Worm (Caenorhabditis elegans) whole organism, mixed stage, embryonic: ENCODE results near the gene C42D4.18.

ENCODE experiments used
- M03D4.4 ChIP-seq: sonication (generic microtip); optimal IDR thresholded peaks from 2 replicates; lab custom pipeline; 2017; ENCODE audit warnings: mild to moderate bottlenecking, missing genetic modification characterization, missing compliant biosample characterization
- ceh-39 ChIP-seq: fragments of 150-350 bp; optimal IDR thresholded peaks from 2 replicates; lab custom pipeline; 2014; ENCODE audit warnings: missing biosample characterization, missing genetic modification characterization
- ceh-43 ChIP-seq: fragments of 200-800 bp; sonication (Bioruptor generic); optimal IDR thresholded peaks from 2 replicates; lab custom pipeline; 2018; ENCODE audit warnings: mild to moderate bottlenecking, missing genetic modification characterization, moderate library complexity, missing compliant biosample characterization
- ceh-83 ChIP-seq: fragments of 200-800 bp; sonication (Bioruptor generic); optimal IDR thresholded peaks from 2 replicates; lab custom pipeline; 2018; ENCODE audit warnings: mild to moderate bottlenecking, missing genetic modification characterization, missing compliant biosample characterization
- ces-1 ChIP-seq: fragments of 150-350 bp; optimal IDR thresholded peaks from 2 replicates; lab custom pipeline; 2014; ENCODE audit warnings: missing biosample characterization, missing genetic modification reagents, missing genetic modification characterization
- cnd-1 ChIP-seq: fragments of 200-800 bp; sonication (Bioruptor generic); optimal IDR thresholded peaks from 2 replicates; lab custom pipeline; 2018; ENCODE audit warnings: mild to moderate bottlenecking, missing genetic modification characterization, missing compliant biosample characterization
- elt-3 ChIP-seq: fragments of 150-350 bp; optimal IDR thresholded peaks from 2 replicates; lab custom pipeline; 2014; ENCODE audit warnings: missing biosample characterization, missing genetic modification characterization
- ham-2 ChIP-seq: fragments of 200-800 bp; sonication (Bioruptor generic); optimal IDR thresholded peaks from 2 replicates; lab custom pipeline; 2018; ENCODE audit warnings: mild to moderate bottlenecking, missing genetic modification characterization, missing compliant biosample characterization
- hlh-1 ChIP-seq: fragments of 150-350 bp; optimal IDR thresholded peaks from 2 replicates; lab custom pipeline; 2014; ENCODE audit warnings: missing biosample characterization, missing genetic modification reagents, missing genetic modification characterization
- lin-13 ChIP-seq: fragments of 150-350 bp; optimal IDR thresholded peaks from 2 replicates; lab custom pipeline; 2014; ENCODE audit warnings: missing biosample characterization, missing genetic modification characterization
- lsy-2 ChIP-seq: fragments of 150-350 bp; optimal IDR thresholded peaks from 2 replicates; lab custom pipeline; 2014; ENCODE audit warnings: missing biosample characterization, missing genetic modification characterization
- mab-5 ChIP-seq: fragments of 150-350 bp; optimal IDR thresholded peaks from 2 replicates; lab custom pipeline; 2014; ENCODE audit warnings: missing biosample characterization, missing genetic modification characterization
- mls-2 ChIP-seq: sonication (generic microtip); optimal IDR thresholded peaks from 2 replicates; lab custom pipeline; 2016; ENCODE audit warnings: mild to moderate bottlenecking, missing genetic modification characterization, moderate library complexity, missing compliant biosample characterization
- nhr-12 ChIP-seq: fragments of 150-350 bp; optimal IDR thresholded peaks from 2 replicates; lab custom pipeline; 2014; ENCODE audit warnings: missing biosample characterization, missing genetic modification characterization
- nhr-2 ChIP-seq: fragments of 150-350 bp; optimal IDR thresholded peaks from 2 replicates; lab custom pipeline; 2014; ENCODE audit warnings: missing biosample characterization, missing genetic modification characterization
- nhr-237 ChIP-seq: fragments of 150-350 bp; optimal IDR thresholded peaks from 2 replicates; lab custom pipeline; 2014; ENCODE audit warnings: missing biosample characterization, missing genetic modification characterization
- nhr-28 ChIP-seq: fragments of 150-350 bp; optimal IDR thresholded peaks from 2 replicates; lab custom pipeline; 2014; ENCODE audit warnings: missing biosample characterization, missing genetic modification characterization
- nhr-76 ChIP-seq: sonication (generic microtip); optimal IDR thresholded peaks from 2 replicates; lab custom pipeline; 2017; ENCODE audit warnings: missing biosample characterization, missing genetic modification characterization
- pha-4 ChIP-seq: fragments of 150-350 bp; optimal IDR thresholded peaks from 2 replicates; lab custom pipeline; 2018; ENCODE audit warnings: missing biosample characterization, missing genetic modification reagents, missing genetic modification characterization
- sem-2 ChIP-seq: fragments of 200-800 bp; sonication (Bioruptor generic); optimal IDR thresholded peaks from 2 replicates; lab custom pipeline; 2018; ENCODE audit warnings: mild to moderate bottlenecking, missing genetic modification characterization, missing compliant biosample characterization
- snpc-4 ChIP-seq: fragments of 150-350 bp; optimal IDR thresholded peaks from 2 replicates; lab custom pipeline; 2014; ENCODE audit warnings: missing biosample characterization, missing genetic modification characterization
- sptf-1 ChIP-seq: sonication (generic microtip); optimal IDR thresholded peaks from 2 replicates; lab custom pipeline; 2017; ENCODE audit warnings: mild to moderate bottlenecking, missing genetic modification characterization, moderate library complexity, missing compliant biosample characterization
- tbx-8 ChIP-seq: fragments of 200-800 bp; sonication (Bioruptor generic); optimal IDR thresholded peaks from 2 replicates; lab custom pipeline; 2018; ENCODE audit warnings: mild to moderate bottlenecking, missing genetic modification characterization, moderate library complexity, missing compliant biosample characterization
- unc-39 ChIP-seq: fragments of 150-350 bp; optimal IDR thresholded peaks from 2 replicates; lab custom pipeline; 2014; ENCODE audit warnings: missing biosample characterization, missing genetic modification characterization
- unc-62 ChIP-seq: fragments of 150-350 bp; optimal IDR thresholded peaks from 2 replicates; lab custom pipeline; 2014; ENCODE audit warnings: missing biosample characterization, missing genetic modification reagents, missing genetic modification characterization
- zip-8 ChIP-seq: fragments of 150-350 bp; optimal IDR thresholded peaks from 2 replicates; lab custom pipeline; 2014; ENCODE audit warnings: missing biosample characterization, missing genetic modification characterization
- ztf-11 ChIP-seq: fragments of 150-350 bp; optimal IDR thresholded peaks from 2 replicates; lab custom pipeline; 2014; ENCODE audit warnings: missing biosample characterization, missing genetic modification characterization

C42D4.18 gene

DNA sequence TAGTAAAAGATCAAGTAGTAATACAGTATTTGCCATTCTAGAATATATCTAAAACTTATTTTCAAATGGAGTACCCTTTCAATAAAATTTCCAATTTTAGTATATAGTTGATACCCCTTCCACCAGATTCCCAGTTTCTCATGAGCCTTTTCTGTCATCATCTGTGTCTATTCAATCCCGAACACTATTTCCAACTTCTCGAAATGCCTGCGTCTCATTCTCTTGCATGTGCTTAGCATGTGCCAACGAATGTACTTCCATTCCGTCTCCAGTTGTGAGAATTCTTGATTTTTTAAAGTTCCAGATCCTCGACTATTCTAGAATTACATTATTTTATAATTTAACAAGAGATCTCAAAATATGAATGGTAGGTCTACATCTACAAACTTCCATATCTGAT is at the start of gene C42D4.18:
TSS of gene C42D4.18 (plus strand) at position 231 of the 400 bp plus-strand sequence.
- TF ChIP-seq ztf-11 (tag; lab: Kevin White, UChicago) (no peak), M03D4.4 (tag; lab: Kevin White, UChicago) (no peak), nhr-76 (tag; lab: Kevin White, UChicago) (no peak), ceh-43 (GFP tag; lab: Kevin White, UChicago) (no peak), snpc-4 (tag; lab: Kevin White, UChicago) (no peak), ceh-83 (GFP tag; lab: Kevin White, UChicago) (no peak), pha-4 (tag; lab: Kevin White, UChicago) (no peak)

- no peak for TF ChIP-seq cnd-1
Measured at ce11 chrIV:7121313-7122055, 45.1 kb upstream of the C42D4.18 start, which contains the start of the genes C34D4.10 and str-48. TSS of gene C34D4.10 (minus strand) at chrIV:7121413. TSS of gene str-48 (plus strand) at chrIV:7122005.

DNA sequence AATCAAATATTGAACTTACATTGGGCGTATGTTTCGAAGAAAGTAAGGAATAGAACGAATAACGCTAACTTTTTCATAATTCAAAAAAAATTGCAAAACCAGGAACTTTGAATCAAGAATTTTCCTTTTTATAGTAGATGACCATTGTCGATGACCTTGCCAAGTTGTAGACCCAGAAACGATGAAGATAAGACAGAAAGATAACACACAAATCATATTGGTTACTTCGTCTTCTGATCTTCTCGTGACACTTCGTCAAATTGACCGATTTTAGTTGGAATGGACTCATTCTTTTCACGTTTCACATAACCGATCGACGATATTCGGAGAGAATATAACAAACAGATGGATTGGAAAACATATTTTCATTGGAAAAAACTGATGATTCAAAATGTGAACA is 34.8 kb upstream of the C42D4.18 start, which contains the start of gene grsp-3:
TSS of gene grsp-3 (minus strand) at position 149 of the 400 bp plus-strand sequence.
- no peak for TF ChIP-seq nhr-76 (tag; lab: Kevin White, UChicago)
- no peak for TF ChIP-seq nhr-28 (tag; lab: Kevin White, UChicago)
- TF ChIP-seq elt-3 = no peak
- TF ChIP-seq ces-1 = no peak
- no peak for TF ChIP-seq ztf-11 (tag; lab: Kevin White, UChicago)
- no peak for TF ChIP-seq lsy-2 (tag; lab: Kevin White, UChicago)
- no peak for TF ChIP-seq nhr-2
- TF ChIP-seq hlh-1 (tag; lab: Kevin White, UChicago) = no peak
- no peak for TF ChIP-seq sem-2
- TF ChIP-seq M03D4.4 (tag; lab: Kevin White, UChicago) = no peak
- no peak for TF ChIP-seq unc-39
- TF ChIP-seq ceh-39 (tag; lab: Kevin White, UChicago) = no peak
- TF ChIP-seq lin-13 (tag; lab: Kevin White, UChicago) = no peak
- TF ChIP-seq zip-8 (tag; lab: Kevin White, UChicago) = no peak
- no peak for TF ChIP-seq unc-62 (GFP tag; lab: Kevin White, UChicago)
- TF ChIP-seq nhr-237 (tag; lab: Kevin White, UChicago) = no peak
- no peak for TF ChIP-seq cnd-1
- TF ChIP-seq tbx-8 = no peak

DNA sequence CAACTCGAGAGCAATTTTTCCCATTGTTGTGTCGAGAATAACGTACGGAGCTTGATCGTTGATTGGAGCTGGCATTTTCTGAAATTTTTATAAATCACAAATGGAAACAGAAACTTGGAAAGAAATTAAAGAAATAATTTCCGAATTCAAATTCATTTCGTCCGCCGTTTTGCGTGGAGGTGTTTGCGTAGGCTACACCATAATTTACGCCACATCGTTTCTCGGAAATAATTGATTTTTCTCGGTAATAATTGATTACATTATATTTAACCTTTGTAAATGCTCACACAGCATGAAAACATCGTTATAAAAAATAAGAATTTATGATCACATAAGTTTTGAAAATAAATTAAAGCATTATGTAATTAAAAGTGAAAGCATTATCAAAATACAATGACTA is 33.4 kb upstream of the C42D4.18 start, which contains the start of gene cyn-12:
TSS of gene cyn-12 (minus strand) at position 78 of the 400 bp plus-strand sequence.
- TF ChIP-seq ceh-83 (GFP tag; lab: Kevin White, UChicago) (peak; percentile 5), sem-2 (no peak), ces-1 (peak; percentile 92), nhr-12 (tag; lab: Kevin White, UChicago) (no peak), mab-5 (tag; lab: Kevin White, UChicago) (no peak), cnd-1 (no peak), sptf-1 (tag; lab: Kevin White, UChicago) (no peak)

DNA sequence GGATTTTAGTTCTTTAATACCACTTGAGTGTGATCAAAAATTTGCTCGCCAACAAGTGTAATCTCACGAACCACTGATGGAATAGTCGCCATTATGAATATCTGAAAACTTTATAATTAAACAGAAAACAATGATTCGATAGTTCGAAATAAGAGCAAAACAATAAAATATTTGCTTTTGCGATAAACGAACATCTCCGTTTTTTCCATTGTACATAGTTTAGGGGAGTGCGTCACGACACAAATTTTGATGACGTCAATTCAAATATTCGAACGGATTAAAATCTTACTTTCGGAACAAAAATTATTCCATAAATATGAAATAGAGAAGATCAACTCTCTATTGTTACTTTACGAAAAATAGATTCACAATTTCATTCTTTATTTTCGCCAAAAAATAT is 32.6 kb upstream of the C42D4.18 start, which contains the start of gene mutd-1:
TSS of gene mutd-1 (minus strand) at position 101 of the 400 bp plus-strand sequence.
- TF ChIP-seq mls-2 (tag; lab: Kevin White, UChicago) = no peak
- TF ChIP-seq ham-2 = no peak
- no peak for TF ChIP-seq M03D4.4 (tag; lab: Kevin White, UChicago)
- TF ChIP-seq ceh-83 (GFP tag; lab: Kevin White, UChicago) = no peak

DNA sequence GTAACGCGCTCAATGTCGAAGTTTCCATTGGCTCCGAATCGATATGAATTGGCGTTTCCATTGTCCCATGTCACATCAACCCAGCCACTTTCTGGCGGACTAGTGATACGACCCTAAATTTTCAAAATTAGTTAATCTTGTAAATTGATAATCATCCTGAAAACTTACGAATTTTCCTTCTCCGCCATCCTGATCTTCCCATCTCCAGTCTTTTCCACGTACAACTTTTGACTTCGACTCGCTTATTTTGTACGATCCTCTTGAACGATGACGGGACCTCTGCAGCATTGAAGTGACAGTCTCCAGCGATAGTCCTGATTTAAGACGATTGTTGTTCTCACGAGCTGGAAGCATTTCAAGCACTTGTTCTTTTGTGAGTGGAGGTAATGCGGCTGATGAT is 27.4 kb upstream of the C42D4.18 start:
- TF ChIP-seq elt-3 (no peak), nhr-12 (tag; lab: Kevin White, UChicago) (no peak), ztf-11 (tag; lab: Kevin White, UChicago) (no peak), ceh-39 (tag; lab: Kevin White, UChicago) (no peak), unc-62 (GFP tag; lab: Kevin White, UChicago) (no peak)
- TF ChIP-seq, all 35 proteins: peak for 0
